Fruit fly (Drosophila melanogaster): ENCODE data around the gene CG33654.

The CG33654 gene

DNA sequence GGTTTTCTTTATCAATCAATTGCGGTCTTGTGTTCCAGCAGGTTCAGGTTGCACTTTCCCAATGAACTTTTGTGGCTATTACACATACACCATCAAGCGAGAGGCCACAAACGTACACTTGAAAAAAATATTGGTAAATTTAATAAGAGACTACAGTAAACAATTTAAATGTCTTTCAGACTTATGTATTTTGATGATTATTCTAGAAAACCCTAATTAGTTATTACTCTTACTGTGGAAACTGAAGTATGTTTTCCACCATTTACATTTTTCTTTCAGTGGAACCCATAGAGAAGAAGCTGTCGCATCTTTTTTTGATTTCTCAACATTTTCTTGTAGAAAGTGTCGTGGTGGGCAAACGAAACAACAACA, 48.9 kb downstream of the CG33654 start (continued):
- TF ChIP-seq Gug (GFP tag; IDR thresholded peaks at IDR 0.05) (peak; percentile 89), CG6792 (GFP tag; optimal IDR thresholded peaks at IDR 0.05) (peak; percentile 86), CG6163 (GFP tag; IDR thresholded peaks at IDR 0.05) (no peak; the same call in none of the 3 replicates), CG31627 (GFP tag; optimal IDR thresholded peaks at IDR 0.05) (peak; percentile 92), CG11902 (GFP tag; optimal IDR thresholded peaks at IDR 0.05) (peak; percentile 83), Sox14 (GFP tag; optimal IDR thresholded peaks at IDR 0.05) (peak; percentile 93), ss (GFP tag; optimal IDR thresholded peaks at IDR 0.05) (peak in 1 of 2 experiments; percentile 57), cyc (GFP tag; optimal IDR thresholded peaks at IDR 0.05) (peak; percentile 87), acj6 (GFP tag; optimal IDR thresholded peaks at IDR 0.05) (peak; percentile 92), spab (GFP tag; optimal IDR thresholded peaks at IDR 0.05) (peak; percentile 79), achi (GFP tag; optimal IDR thresholded peaks at IDR 0.05) (peak; percentile 92), OdsH (GFP tag; optimal IDR thresholded peaks at IDR 0.05) (peak; percentile 93), Eip75B (GFP tag; optimal IDR thresholded peaks at IDR 0.05) (peak; percentile 87), CG15336 (GFP tag; IDR thresholded peaks at IDR 0.05) (peak; percentile 94), Hr39 (GFP tag; optimal IDR thresholded peaks at IDR 0.05) (peak; percentile 91), eg (GFP tag; IDR thresholded peaks at IDR 0.05) (peak; percentile 94), Ets21C (GFP tag; optimal IDR thresholded peaks at IDR 0.05) (peak; percentile 75), svp (GFP tag) (peak; percentile 90), CG6808 (GFP tag; optimal IDR thresholded peaks at IDR 0.05) (no peak), Sox102F (GFP tag; optimal IDR thresholded peaks at IDR 0.05) (peak; percentile 90), Blimp-1 (GFP tag; optimal IDR thresholded peaks at IDR 0.05) (peak; percentile 61), Eip93F (GFP tag; optimal IDR thresholded peaks at IDR 0.05) (no peak), esn (GFP tag; optimal IDR thresholded peaks at IDR 0.05) (peak; percentile 93), Lpt (GFP tag; optimal IDR thresholded peaks at IDR 0.05) (peak; percentile 88), salr (GFP tag; optimal IDR thresholded peaks at IDR 0.05) (peak; percentile 69 to 92), fd85E (GFP tag; optimal IDR thresholded peaks at IDR 0.05) (peak; percentile 67), Hr38 (GFP tag; optimal IDR thresholded peaks at IDR 0.05) (peak; percentile 18), CG8632 (GFP tag; optimal IDR thresholded peaks at IDR 0.05) (peak; percentile 91), topi (GFP tag; optimal IDR thresholded peaks at IDR 0.05) (peak; percentile 90), CG16779 (tag; optimal IDR thresholded peaks at IDR 0.05) (no peak), Smox (GFP tag; optimal IDR thresholded peaks at IDR 0.05) (peak; percentile 89), CG6276 (GFP tag; optimal IDR thresholded peaks at IDR 0.05) (peak; percentile 86), CG10669 (GFP tag; optimal IDR thresholded peaks at IDR 0.05) (peak; percentile 84), CG3032 (tag; optimal IDR thresholded peaks at IDR 0.05) (peak; percentile 87), fd59A (GFP tag; optimal IDR thresholded peaks at IDR 0.05) (peak; percentile 82), fkh (GFP tag; optimal IDR thresholded peaks at IDR 0.05) (peak; percentile 21)

dm6 chr3R:9533181-9534124, 49.6 kb downstream of the CG33654 start:
- peak; percentile 97 for TF ChIP-seq dac (GFP tag; optimal IDR thresholded peaks at IDR 0.05)
- peak; percentile 99 for TF ChIP-seq CG6276 (GFP tag; optimal IDR thresholded peaks at IDR 0.05)
- TF ChIP-seq CG31627 (GFP tag; optimal IDR thresholded peaks at IDR 0.05): peak; percentile 96
- peak; percentile 98 for TF ChIP-seq CG4318 (GFP tag; optimal IDR thresholded peaks at IDR 0.05)
- TF ChIP-seq acj6 (GFP tag; optimal IDR thresholded peaks at IDR 0.05): peak; percentile 97
- TF ChIP-seq CG7368 (GFP tag; optimal IDR thresholded peaks at IDR 0.05): peak; percentile 95
- peak; percentile 98 for TF ChIP-seq net (GFP tag; optimal IDR thresholded peaks at IDR 0.05)
- TF ChIP-seq spab (GFP tag; optimal IDR thresholded peaks at IDR 0.05): peak; percentile 98
- TF ChIP-seq CG11294 (GFP tag; IDR thresholded peaks at IDR 0.05): peak; percentile 88
- TF ChIP-seq lz (GFP tag; optimal IDR thresholded peaks at IDR 0.05): peak; percentile 98
- TF ChIP-seq Smox (GFP tag; optimal IDR thresholded peaks at IDR 0.05): peak; percentile 97
- peak; percentile 91 for TF ChIP-seq CG1621 (tag; optimal IDR thresholded peaks at IDR 0.05)
- peak; percentile 97 for TF ChIP-seq Sox15 (GFP tag; optimal IDR thresholded peaks at IDR 0.05)
- peak; percentile 98 for TF ChIP-seq Hr4 (GFP tag; optimal IDR thresholded peaks at IDR 0.05)
- peak; percentile 90 to 99 for TF ChIP-seq salr (GFP tag; optimal IDR thresholded peaks at IDR 0.05)
- peak; percentile 97 for TF ChIP-seq CG3919 (GFP tag; optimal IDR thresholded peaks at IDR 0.05)
- peak; percentile 96 for TF ChIP-seq Hr39 (GFP tag; optimal IDR thresholded peaks at IDR 0.05)
- peak; percentile 98 for TF ChIP-seq topi (GFP tag; optimal IDR thresholded peaks at IDR 0.05)
- peak; percentile 99 for TF ChIP-seq fkh (GFP tag; optimal IDR thresholded peaks at IDR 0.05)
- TF ChIP-seq ss (GFP tag; optimal IDR thresholded peaks at IDR 0.05): peak; percentile 94 to 98
- TF ChIP-seq CG8319 (GFP tag; optimal IDR thresholded peaks at IDR 0.05): peak; percentile 94
- TF ChIP-seq CG11902 (GFP tag; optimal IDR thresholded peaks at IDR 0.05): peak; percentile 93
- peak; percentile 98 for TF ChIP-seq CG10631 (GFP tag; optimal IDR thresholded peaks at IDR 0.05)

Data from whole organism, prepupa.